In genomic region chrX:936013-936412, ce11 we compare ENCODE assay signal across 5 worm cellular contexts.
TF ChIP-seq lines count a peak whose summit lies in the region.

No protein-coding gene starts in this region.

TF ChIP-seq in whole organism, L1 larva, 84 proteins besides CTCF, POLR2A, EP300 and RAD21:
- TF ChIP-seq snpc-4 (tag; optimal IDR thresholded peaks at IDR 0.05; lab: Kevin White, UChicago): peak; percentile 87
- no peak for TF ChIP-seq elt-3 (tag; optimal IDR thresholded peaks at IDR 0.05; lab: Kevin White, UChicago)
- no peak for TF ChIP-seq unc-86 (tag; optimal IDR thresholded peaks at IDR 0.05; lab: Kevin White, UChicago)
- peak; percentile 22 for TF ChIP-seq hlh-17 (GFP tag; optimal IDR thresholded peaks at IDR 0.05; lab: Kevin White, UChicago; ENCODE audit: borderline replicate concordance)

TF ChIP-seq in whole organism, L2 larva, 48 proteins besides CTCF, POLR2A, EP300 and RAD21:
- TF ChIP-seq nhr-77 (tag; optimal IDR thresholded peaks at IDR 0.05; lab: Kevin White, UChicago) (no peak), snpc-4 (tag; optimal IDR thresholded peaks at IDR 0.05; lab: Kevin White, UChicago) (peak; percentile 73)

TF ChIP-seq in whole organism, L3 larva, 47 proteins besides CTCF, POLR2A, EP300 and RAD21:
- TF ChIP-seq nhr-77 (tag; optimal IDR thresholded peaks at IDR 0.05; lab: Kevin White, UChicago) (no peak), nhr-28 (tag; optimal IDR thresholded peaks at IDR 0.05; lab: Kevin White, UChicago) (no peak), egl-5 (tag; optimal IDR thresholded peaks at IDR 0.05; lab: Kevin White, UChicago) (no peak), snpc-4 (tag; optimal IDR thresholded peaks at IDR 0.05; lab: Kevin White, UChicago) (peak; percentile 47), ceh-28 (tag; optimal IDR thresholded peaks at IDR 0.05; lab: Kevin White, UChicago) (no peak), nhr-67 (tag; optimal IDR thresholded peaks at IDR 0.05; lab: Kevin White, UChicago) (no peak)

TF ChIP-seq in whole organism, L4 larva, 104 proteins besides CTCF, POLR2A, EP300 and RAD21:
- TF ChIP-seq nhr-42 (GFP tag; IDR thresholded peaks at IDR 0.05; lab: Robert Waterston, UW) (no peak), unc-39 (tag; optimal IDR thresholded peaks at IDR 0.05; lab: Kevin White, UChicago) (no peak), lin-15B (tag; optimal IDR thresholded peaks at IDR 0.05; lab: Kevin White, UChicago) (no peak), snpc-4 (tag; optimal IDR thresholded peaks at IDR 0.05; lab: Kevin White, UChicago) (peak; percentile 30)

TF ChIP-seq in whole organism, young adult, 124 proteins besides CTCF, POLR2A, EP300 and RAD21:
- peak; percentile 47; the same call in 1 of the 2 replicates for TF ChIP-seq hmg-1.2 (GFP tag; IDR thresholded peaks at IDR 0.05; lab: Robert Waterston, UW)
- no peak for TF ChIP-seq unc-130 (GFP tag; optimal IDR thresholded peaks at IDR 0.05; lab: Kevin White, UChicago)
- TF ChIP-seq F23B12.7 (tag; optimal IDR thresholded peaks at IDR 0.05; lab: Kevin White, UChicago; ENCODE audit: insufficient read depth): no peak
- no peak for TF ChIP-seq lin-54 (GFP tag; optimal IDR thresholded peaks at IDR 0.05; lab: Kevin White, UChicago)
- TF ChIP-seq snpc-4 (GFP tag; optimal IDR thresholded peaks at IDR 0.05; lab: Kevin White, UChicago): no peak
- peak in 3 of 4 experiments; percentile 56 to 93 (median 92) for TF ChIP-seq snpc-4 (tag; optimal IDR thresholded peaks at IDR 0.05; lab: Kevin White, UChicago)
- TF ChIP-seq hmg-20 (GFP tag; IDR thresholded peaks at IDR 0.05; lab: Robert Waterston, UW): no peak
- TF ChIP-seq T26A5.8 (tag; optimal IDR thresholded peaks at IDR 0.05; lab: Kevin White, UChicago): no peak
- no peak for TF ChIP-seq B0336.3 (GFP tag; IDR thresholded peaks at IDR 0.05; lab: Robert Waterston, UW)
- TF ChIP-seq atf-7 (tag; optimal IDR thresholded peaks at IDR 0.05; lab: Kevin White, UChicago): no peak
